Fruit fly (Drosophila melanogaster): ENCODE data around the gene CG11889.

The CG11889 gene

dm6 chr3R:25309175-25309574 is 39.2 kb downstream of the CG11889 start (continued):
- TF ChIP-seq Taf1 (GFP tag; IDR thresholded peaks at IDR 0.05) (no peak), Trl (optimal IDR thresholded peaks at IDR 0.05) (no peak), Trl (GFP tag; optimal IDR thresholded peaks at IDR 0.05) (no peak), CG12769 (tag; optimal IDR thresholded peaks at IDR 0.05) (peak; percentile 19), Ets97D (GFP tag; optimal IDR thresholded peaks at IDR 0.05) (no peak), mirr (GFP tag; optimal IDR thresholded peaks at IDR 0.05) (peak; percentile 64), CG34376 (GFP tag; optimal IDR thresholded peaks at IDR 0.05) (peak; percentile 7), CG14014 (GFP tag; IDR thresholded peaks at IDR 0.05) (no peak), ab (GFP tag; optimal IDR thresholded peaks at IDR 0.05) (no peak), grn (GFP tag; optimal IDR thresholded peaks at IDR 0.05) (peak; percentile 38)

- TF ChIP-seq Med (GFP tag) (no peak), gsb-n (tag; optimal IDR thresholded peaks at IDR 0.05) (no peak), CG12155 (GFP tag; optimal IDR thresholded peaks at IDR 0.05) (no peak)
Observed at dm6 chr3R:25310843-25311242, 40.8 kb downstream of the CG11889 start, which contains the start of gene CG31099. TSS of gene CG31099 (minus strand) at chr3R:25310943.

- TF ChIP-seq CG2202 (tag; optimal IDR thresholded peaks at IDR 0.05) (no peak), CG3281 (GFP tag; optimal IDR thresholded peaks at IDR 0.05) (peak; percentile 11), ranshi (GFP tag; IDR thresholded peaks at IDR 0.05) (no peak), Sry-β (GFP tag; optimal IDR thresholded peaks at IDR 0.05) (no peak), bcd (GFP tag; optimal IDR thresholded peaks at IDR 0.05) (peak; percentile 3), caup (GFP tag; optimal IDR thresholded peaks at IDR 0.05; ENCODE audit: severe bottlenecking) (peak; percentile 26), btn (GFP tag; optimal IDR thresholded peaks at IDR 0.05) (no peak), CG1602 (GFP tag; optimal IDR thresholded peaks at IDR 0.05) (no peak), Dbx (GFP tag; IDR thresholded peaks at IDR 0.05) (no peak), ttk (GFP tag; IDR thresholded peaks at IDR 0.05) (no peak), CG2678 (tag; optimal IDR thresholded peaks at IDR 0.05) (no peak), CTCF (GFP tag; optimal IDR thresholded peaks at IDR 0.05) (peak; percentile 89), hb (GFP tag; IDR thresholded peaks at IDR 0.05; ENCODE audit: partially characterized antibody) (no peak), CG15696 (tag; optimal IDR thresholded peaks at IDR 0.05) (no peak), CG16813 (GFP tag; IDR thresholded peaks at IDR 0.05; ENCODE audit: partially characterized antibody) (no peak), HLH3B (GFP tag; IDR thresholded peaks at IDR 0.05) (no peak), ewg (GFP tag; optimal IDR thresholded peaks at IDR 0.05) (no peak), Rfx (GFP tag; IDR thresholded peaks at IDR 0.05) (no peak), mirr (GFP tag; optimal IDR thresholded peaks at IDR 0.05) (peak; percentile 49), Aef1 (GFP tag; IDR thresholded peaks at IDR 0.05) (no peak), Lhr (GFP tag; optimal IDR thresholded peaks at IDR 0.05) (no peak), CG2889 (GFP tag; IDR thresholded peaks at IDR 0.05) (no peak), PHDP (tag; optimal IDR thresholded peaks at IDR 0.05) (no peak), Gug (GFP tag; IDR thresholded peaks at IDR 0.05) (no peak), Dp (GFP tag; optimal IDR thresholded peaks at IDR 0.05) (peak; percentile 45), CG7839 (tag; optimal IDR thresholded peaks at IDR 0.05) (peak; percentile 11), CG16863 (GFP tag; optimal IDR thresholded peaks at IDR 0.05) (no peak), otp (GFP tag; IDR thresholded peaks at IDR 0.05) (no peak), CG2199 (GFP tag; IDR thresholded peaks at IDR 0.05) (no peak), vfl (GFP tag; optimal IDR thresholded peaks at IDR 0.05) (no peak), CG13296 (GFP tag; optimal IDR thresholded peaks at IDR 0.05) (peak; percentile 23), Xrp1 (GFP tag; IDR thresholded peaks at IDR 0.05) (no peak), CG31441 (GFP tag; IDR thresholded peaks at IDR 0.05) (no peak), CG32767 (GFP tag; IDR thresholded peaks at IDR 0.05) (no peak), CG6272 (GFP tag; IDR thresholded peaks at IDR 0.05) (no peak), CG13894 (tag; optimal IDR thresholded peaks at IDR 0.05) (no peak), E2f2 (GFP tag; IDR thresholded peaks at IDR 0.05) (peak; percentile 63), CG10565 (GFP tag; optimal IDR thresholded peaks at IDR 0.05) (no peak), gsb-n (tag; optimal IDR thresholded peaks at IDR 0.05) (no peak)
Observed at dm6 chr3R:25312583-25312982, 42.6 kb downstream of the CG11889 start.
